Worm (Caenorhabditis elegans) whole organism, L4 larva: ENCODE measurements around the gene srj-44.

Experiments
- F37D6.2 ChIP-seq: sonication (generic microtip); optimal IDR thresholded peaks from 2 replicates; lab custom pipeline; 2016; ENCODE audit warnings: mild to moderate bottlenecking, missing genetic modification characterization, missing compliant biosample characterization
- F44E2.7 ChIP-seq: fragments of 200-800 bp; sonication (Bioruptor generic); IDR thresholded peaks from 2 replicates; pipeline ENCODE4 v2.1.2; 2022; ENCODE audit warnings: missing genetic modification characterization, missing compliant biosample characterization
- T20F7.1 ChIP-seq: fragments of 200-800 bp; sonication (Bioruptor generic); optimal IDR thresholded peaks from 2 replicates; lab custom pipeline; 2018; ENCODE audit warnings: mild to moderate bottlenecking, missing genetic modification characterization, missing compliant biosample characterization
- Y75B8A.6 ChIP-seq: fragments of 200-800 bp; sonication (Bioruptor generic); IDR thresholded peaks from 2 replicates; pipeline ENCODE4 v1.3.6; 2022; ENCODE audit warnings: missing genetic modification reagents, missing genetic modification characterization, missing compliant biosample characterization
- ZK546.5 ChIP-seq, 2 experiments: sonication (generic microtip); optimal IDR thresholded peaks; 2 replicates each; lab custom pipeline; 2017; ENCODE audit warnings: missing biosample characterization in 2 of 2, missing genetic modification characterization in 2 of 2
- aha-1 ChIP-seq: fragments of 150-350 bp; peaks from one replicate; lab custom pipeline; 2014; ENCODE audit warnings: missing biosample characterization, missing genetic modification characterization
- aly-2 ChIP-seq: sonication (generic microtip); optimal IDR thresholded peaks from 2 replicates; lab custom pipeline; 2018; ENCODE audit warnings: missing biosample characterization, missing genetic modification characterization
- arid-1 ChIP-seq: fragments of 200-800 bp; sonication (Bioruptor generic); conservative IDR thresholded peaks from 2 replicates; pipeline ENCODE4 v1.3.6; 2022; ENCODE audit warnings: missing genetic modification reagents, missing genetic modification characterization, missing compliant biosample characterization
- ceh-20 ChIP-seq: fragments of 200-800 bp; sonication (Bioruptor generic); IDR thresholded peaks from 2 replicates; pipeline ENCODE4 v1.3.6; 2022; ENCODE audit warnings: missing genetic modification reagents, missing genetic modification characterization, missing compliant biosample characterization
- ceh-62 ChIP-seq: sonication (generic microtip); optimal IDR thresholded peaks from 2 replicates; lab custom pipeline; 2017; ENCODE audit warnings: missing biosample characterization, missing genetic modification characterization
- cey-2 ChIP-seq: sonication (generic microtip); optimal IDR thresholded peaks from 3 replicates; lab custom pipeline; 2017; ENCODE audit warnings: missing genetic modification characterization, mild to moderate bottlenecking, missing compliant biosample characterization, antibody characterized with exemption, borderline replicate concordance; ENCODE audit not compliant: insufficient read depth
- daf-16 ChIP-seq, 3 experiments: sonication (generic microtip); optimal IDR thresholded peaks; 2 replicates each; lab custom pipeline; 2016 to 2017; ENCODE audit warnings: missing genetic modification characterization in 3 of 3, missing genetic modification reagents in 3 of 3, mild to moderate bottlenecking in 2 of 3, missing compliant biosample characterization in 2 of 3, missing biosample characterization in 1 of 3, moderate library complexity in 1 of 3
- dmd-6 ChIP-seq: fragments of 200-800 bp; sonication (Bioruptor generic); IDR thresholded peaks from 2 replicates; pipeline ENCODE4 v1.3.6; 2022; ENCODE audit warnings: missing genetic modification reagents, missing genetic modification characterization, missing compliant biosample characterization
- dve-1 ChIP-seq: sonication (generic microtip); optimal IDR thresholded peaks from 2 replicates; lab custom pipeline; 2017; ENCODE audit warnings: antibody characterized with exemption, mild to moderate bottlenecking, missing genetic modification characterization, missing compliant biosample characterization; ENCODE audit not compliant: insufficient read depth
- egl-27 ChIP-seq: sonication (generic microtip); optimal IDR thresholded peaks from 3 replicates; lab custom pipeline; 2017; ENCODE audit warnings: missing biosample characterization, missing genetic modification reagents, missing genetic modification characterization
- fkh-10 ChIP-seq: fragments of 150-350 bp; optimal IDR thresholded peaks from 2 replicates; lab custom pipeline; 2014; ENCODE audit warnings: missing biosample characterization, missing genetic modification reagents, missing genetic modification characterization
- hif-1 ChIP-seq, 2 experiments: sonication (generic microtip); optimal IDR thresholded peaks; 2 replicates each; lab custom pipeline; 2016 to 2017; ENCODE audit warnings: missing compliant biosample characterization in 2 of 2, missing genetic modification characterization in 2 of 2, missing genetic modification reagents in 2 of 2, missing genotype in 2 of 2, mild to moderate bottlenecking in 1 of 2
- hlh-30 ChIP-seq: sonication (generic microtip); optimal IDR thresholded peaks from 2 replicates; lab custom pipeline; 2017; ENCODE audit warnings: antibody characterized with exemption, mild to moderate bottlenecking, missing genetic modification characterization, missing compliant biosample characterization; ENCODE audit not compliant: insufficient read depth
- jun-1 ChIP-seq: fragments of 150-350 bp; optimal IDR thresholded peaks from 2 replicates; lab custom pipeline; 2014; ENCODE audit warnings: missing biosample characterization, missing genetic modification reagents, missing genetic modification characterization
- lim-7 ChIP-seq: fragments of 200-800 bp; sonication (Bioruptor generic); IDR thresholded peaks from 2 replicates; pipeline ENCODE4 v1.3.6; 2022; ENCODE audit warnings: missing genetic modification characterization, missing compliant biosample characterization
- lin-1 ChIP-seq: fragments of 200-800 bp; sonication (Bioruptor generic); IDR thresholded peaks from 2 replicates; pipeline ENCODE4 v1.3.6; 2022; ENCODE audit warnings: missing genetic modification reagents, missing genetic modification characterization, missing compliant biosample characterization
- lin-13 ChIP-seq: fragments of 150-350 bp; optimal IDR thresholded peaks from 2 replicates; lab custom pipeline; 2014; ENCODE audit warnings: missing biosample characterization, missing genetic modification reagents, missing genetic modification characterization
- lin-15B ChIP-seq: fragments of 150-350 bp; sonication (generic microtip); optimal IDR thresholded peaks from 3 replicates; lab custom pipeline; 2014; ENCODE audit warnings: missing biosample characterization, missing genetic modification characterization
- lir-3 ChIP-seq: sonication (generic microtip); optimal IDR thresholded peaks from 2 replicates; lab custom pipeline; 2016; ENCODE audit warnings: mild to moderate bottlenecking, missing genetic modification characterization, missing compliant biosample characterization
- lsy-2 ChIP-seq, 2 experiments: fragments of 150-350 bp in 1 of 2; sonication (generic microtip) in 1 of 2; optimal IDR thresholded peaks; 2 replicates each; lab custom pipeline; 2014 to 2017; ENCODE audit warnings: missing biosample characterization in 2 of 2, missing genetic modification characterization in 2 of 2
- madf-9 ChIP-seq: fragments of 200-800 bp; sonication (Bioruptor generic); conservative IDR thresholded peaks from 2 replicates; pipeline ENCODE4 v1.3.6; 2022; ENCODE audit warnings: missing genetic modification reagents, missing genetic modification characterization, missing compliant biosample characterization
- mdl-1 ChIP-seq, 2 experiments: fragments of 150-350 bp in 1 of 2; sonication (generic microtip) in 1 of 2; optimal IDR thresholded peaks; 2 replicates each; lab custom pipeline; 2014 to 2017; ENCODE audit warnings: missing biosample characterization in 2 of 2, missing genetic modification characterization in 2 of 2
- nhr-11 ChIP-seq: fragments of 150-350 bp; optimal IDR thresholded peaks from 2 replicates; lab custom pipeline; 2014; ENCODE audit warnings: missing biosample characterization, missing genetic modification characterization
- nhr-111 ChIP-seq: fragments of 200-800 bp; sonication (Bioruptor generic); optimal IDR thresholded peaks from 2 replicates; lab custom pipeline; 2018; ENCODE audit warnings: mild to moderate bottlenecking, missing genetic modification characterization, missing compliant biosample characterization
- nhr-28 ChIP-seq: fragments of 150-350 bp; optimal IDR thresholded peaks from 2 replicates; lab custom pipeline; 2014; ENCODE audit warnings: missing biosample characterization, missing genetic modification characterization
- nhr-41 ChIP-seq: fragments of 200-800 bp; sonication (Bioruptor generic); IDR thresholded peaks from 2 replicates; pipeline ENCODE4 v1.3.6; 2022; ENCODE audit warnings: missing genetic modification reagents, missing genetic modification characterization, missing compliant biosample characterization
- nhr-42 ChIP-seq: fragments of 200-800 bp; sonication (Bioruptor generic); IDR thresholded peaks from 2 replicates; pipeline ENCODE4 v1.3.6; 2022; ENCODE audit warnings: missing genetic modification characterization, missing compliant biosample characterization
- nhr-48 ChIP-seq: sonication (generic microtip); optimal IDR thresholded peaks from 2 replicates; lab custom pipeline; 2016; ENCODE audit warnings: mild to moderate bottlenecking, missing genetic modification characterization, missing compliant biosample characterization
- nhr-76 ChIP-seq: fragments of 150-350 bp; optimal IDR thresholded peaks from 2 replicates; lab custom pipeline; 2014; ENCODE audit warnings: missing biosample characterization, missing genetic modification characterization
- pqm-1 ChIP-seq: sonication (generic microtip); optimal IDR thresholded peaks from 2 replicates; lab custom pipeline; 2017; ENCODE audit warnings: missing biosample characterization, missing genetic modification characterization
- rbr-2 ChIP-seq: sonication (generic microtip); optimal IDR thresholded peaks from 2 replicates; lab custom pipeline; 2016; ENCODE audit warnings: missing genotype, missing genetic modification characterization, missing compliant biosample characterization
- sdz-12 ChIP-seq: fragments of 200-800 bp; sonication (Bioruptor generic); optimal IDR thresholded peaks from 2 replicates; lab custom pipeline; 2018; ENCODE audit warnings: mild to moderate bottlenecking, missing genetic modification characterization, missing compliant biosample characterization
- skn-1 ChIP-seq: fragments of 150-350 bp; optimal IDR thresholded peaks from 2 replicates; lab custom pipeline; 2014; ENCODE audit warnings: missing biosample characterization, missing genetic modification characterization
- snpc-1.2 ChIP-seq: fragments of 200-800 bp; sonication (Bioruptor generic); IDR thresholded peaks from 2 replicates; pipeline ENCODE4 v1.3.6; 2022; ENCODE audit warnings: missing genetic modification reagents, missing genetic modification characterization, missing compliant biosample characterization
- tra-1 ChIP-seq: fragments of 200-800 bp; sonication (Bioruptor generic); IDR thresholded peaks from 2 replicates; pipeline ENCODE4 v1.3.6; 2022; ENCODE audit warnings: missing genetic modification reagents, missing genetic modification characterization, missing compliant biosample characterization
- unc-62 ChIP-seq, 3 experiments: fragments of 150-350 bp in 1 of 3; sonication (generic microtip); optimal IDR thresholded peaks in 2 of 3; peaks in 1 of 3; 1 replicate in 1 of 3; 2 replicates in 2 of 3; lab custom pipeline; 2014 to 2017; ENCODE audit warnings: missing biosample characterization in 3 of 3, missing genetic modification characterization in 3 of 3, missing genetic modification reagents in 3 of 3, missing genotype in 1 of 3
- zip-2 ChIP-seq: fragments of 150-350 bp; optimal IDR thresholded peaks from 2 replicates; lab custom pipeline; 2014; ENCODE audit warnings: missing biosample characterization, missing genetic modification characterization
- ztf-11 ChIP-seq: fragments of 150-350 bp; optimal IDR thresholded peaks from 2 replicates; lab custom pipeline; 2014; ENCODE audit warnings: missing biosample characterization, missing genetic modification characterization

Gene srj-44

DNA sequence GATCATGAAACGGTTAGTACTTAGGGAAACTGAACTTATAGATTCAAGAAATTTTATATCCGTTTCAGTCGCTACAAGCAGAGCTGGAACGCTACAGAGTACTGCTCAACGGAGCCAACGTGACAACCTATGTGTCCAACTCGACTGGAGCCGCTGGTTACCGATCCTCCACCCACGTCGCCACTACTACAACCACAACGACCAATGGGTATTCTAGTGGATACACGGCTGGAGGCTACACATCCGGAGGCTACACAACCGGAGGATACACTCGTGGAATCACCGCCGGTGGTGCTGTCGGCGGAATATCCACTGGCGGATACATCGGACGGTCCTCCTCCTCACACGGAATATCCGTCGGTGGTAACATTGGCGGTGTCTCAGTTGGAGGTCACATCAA lies 37.4 kb upstream of the srj-44 start:
- TF ChIP-seq nhr-42 (GFP tag; lab: Robert Waterston, UW) (no peak), snpc-1.2 (no peak), lir-3 (tag; lab: Kevin White, UChicago) (no peak), nhr-41 (GFP tag; lab: Robert Waterston, UW) (no peak), sdz-12 (GFP tag; lab: Kevin White, UChicago) (no peak), T20F7.1 (GFP tag; lab: Kevin White, UChicago) (no peak), jun-1 (tag; lab: Kevin White, UChicago) (no peak), ceh-62 (tag; lab: Kevin White, UChicago) (no peak), fkh-10 (no peak), Y75B8A.6 (GFP tag; lab: Robert Waterston, UW) (no peak), nhr-11 (tag; lab: Kevin White, UChicago) (no peak)
- TF ChIP-seq, all 104 proteins: peak for 0

DNA sequence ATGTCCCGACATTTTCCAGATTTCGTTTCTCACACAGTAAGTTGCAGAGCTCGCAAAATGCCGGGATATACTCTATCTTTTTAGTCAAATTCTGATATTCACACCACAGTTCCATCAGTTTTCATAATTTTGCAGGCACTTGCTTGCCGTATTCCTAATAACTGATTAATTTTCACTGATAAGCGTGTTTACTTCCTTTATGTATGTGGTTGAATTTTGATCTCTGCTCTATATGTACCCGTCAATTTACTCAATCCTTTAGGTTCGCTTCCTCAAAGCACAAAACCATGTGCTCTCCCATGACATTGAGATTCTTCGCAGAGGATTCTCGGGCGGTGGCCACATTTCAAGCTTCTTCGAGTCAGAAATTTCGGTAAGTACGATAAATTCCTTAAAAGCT lies 35.9 kb upstream of the srj-44 start:
- TF ChIP-seq arid-1 = no peak
- no peak for TF ChIP-seq tra-1 (GFP tag; lab: Robert Waterston, UW)
- TF ChIP-seq skn-1 (tag; lab: Kevin White, UChicago) = no peak
- 0 out of 2 replicates have a peak, but pooled peaks have one; percentile 12 for TF ChIP-seq ceh-20 (GFP tag; lab: Robert Waterston, UW)
- TF ChIP-seq aly-2 (tag; lab: Kevin White, UChicago) = no peak
- TF ChIP-seq F44E2.7 (GFP tag; lab: Robert Waterston, UW) = no peak
- no peak for TF ChIP-seq F37D6.2
- no peak for TF ChIP-seq nhr-76 (tag; lab: Kevin White, UChicago)
- no peak for TF ChIP-seq unc-62 (GFP tag; optimal IDR thresholded peaks at IDR 0.05 in 1 of 2; lab: Kevin White, UChicago)
- no peak for TF ChIP-seq unc-62 (tag; optimal IDR thresholded peaks at IDR 0.05; lab: Kevin White, UChicago)
- TF ChIP-seq lin-13 = no peak
- TF ChIP-seq lsy-2 (tag; optimal IDR thresholded peaks at IDR 0.05; lab: Kevin White, UChicago) = no peak
- TF ChIP-seq nhr-28 (tag; lab: Kevin White, UChicago) = peak; percentile 61
- TF ChIP-seq zip-2 (tag; lab: Kevin White, UChicago) = no peak
- TF ChIP-seq ZK546.5 (tag; optimal IDR thresholded peaks at IDR 0.05; lab: Kevin White, UChicago) = no peak
- TF ChIP-seq jun-1 (tag; lab: Kevin White, UChicago) = no peak
- no peak for TF ChIP-seq hlh-30 (tag; lab: Kevin White, UChicago)
- TF ChIP-seq daf-16 (GFP tag; optimal IDR thresholded peaks at IDR 0.05; lab: Kevin White, UChicago) = no peak
- TF ChIP-seq daf-16 (tag; optimal IDR thresholded peaks at IDR 0.05; lab: Kevin White, UChicago) = peak; percentile 55
- no peak for TF ChIP-seq lin-15B (tag; lab: Kevin White, UChicago)
- no peak for TF ChIP-seq lim-7 (GFP tag; lab: Robert Waterston, UW)
- TF ChIP-seq rbr-2 (tag; lab: Kevin White, UChicago) = no peak
- no peak for TF ChIP-seq egl-27 (tag; lab: Kevin White, UChicago)
- TF ChIP-seq lin-1 (GFP tag; lab: Robert Waterston, UW) = no peak
- no peak for TF ChIP-seq cey-2
- TF ChIP-seq dve-1 (tag; lab: Kevin White, UChicago) = peak; percentile 47
- TF ChIP-seq dmd-6 = peak; percentile 81
- TF ChIP-seq snpc-1.2 = no peak
- TF ChIP-seq nhr-111 = no peak
- no peak for TF ChIP-seq nhr-41 (GFP tag; lab: Robert Waterston, UW)
- TF ChIP-seq mdl-1 (tag; optimal IDR thresholded peaks at IDR 0.05; lab: Kevin White, UChicago) = no peak
- TF ChIP-seq nhr-48 (tag; lab: Kevin White, UChicago) = no peak
- TF ChIP-seq pqm-1 (tag; lab: Kevin White, UChicago) = peak; percentile 11
- TF ChIP-seq hif-1 (tag; optimal IDR thresholded peaks at IDR 0.05; lab: Kevin White, UChicago) = no peak
- no peak for TF ChIP-seq ztf-11 (tag; lab: Kevin White, UChicago)
- TF ChIP-seq aha-1 (tag; lab: Kevin White, UChicago) = peak; percentile 70
- TF ChIP-seq nhr-11 (tag; lab: Kevin White, UChicago) = no peak
- TF ChIP-seq madf-9 (GFP tag; lab: Robert Waterston, UW) = no peak
